Fruit fly (Drosophila melanogaster) S2 (cell line): ENCODE results near the gene CG11771.

ENCODE experiments used
- CG8478 ChIP-seq: fragments of >200 bp; optimal IDR thresholded peaks from 2 replicates; lab custom pipeline; 2018
- CTCF ChIP-seq, 2 experiments: fragments of >200 bp; optimal IDR thresholded peaks; 2 replicates each; lab custom pipeline; 2018

DNA sequence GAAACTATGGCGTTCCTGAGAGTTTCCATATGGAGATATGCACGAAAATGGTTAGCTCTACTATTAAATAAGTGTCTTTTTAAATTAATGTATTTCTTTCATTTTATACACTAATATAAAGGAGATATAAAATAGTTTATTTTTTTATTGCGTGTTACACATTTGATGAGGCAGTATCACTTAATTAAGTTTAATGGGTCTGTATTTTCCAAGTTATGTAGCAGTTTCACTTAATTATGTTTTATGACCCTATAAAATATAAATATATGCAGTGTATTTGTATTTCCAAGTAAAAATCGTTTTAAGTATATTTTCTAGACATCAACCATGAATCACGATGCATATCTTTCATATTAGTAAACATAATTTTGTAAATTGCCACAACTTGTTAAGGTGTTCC, 34.8 kb downstream of the CG11771 start:
- TF ChIP-seq CTCF (optimal IDR thresholded peaks at IDR 0.05; lab: Kevin White, UChicago) (no peak), CG8478 (lab: Kevin White, UChicago) (no peak)
